Fruit fly (Drosophila melanogaster): ENCODE measurements around the gene SF1.

Gene SF1

DNA sequence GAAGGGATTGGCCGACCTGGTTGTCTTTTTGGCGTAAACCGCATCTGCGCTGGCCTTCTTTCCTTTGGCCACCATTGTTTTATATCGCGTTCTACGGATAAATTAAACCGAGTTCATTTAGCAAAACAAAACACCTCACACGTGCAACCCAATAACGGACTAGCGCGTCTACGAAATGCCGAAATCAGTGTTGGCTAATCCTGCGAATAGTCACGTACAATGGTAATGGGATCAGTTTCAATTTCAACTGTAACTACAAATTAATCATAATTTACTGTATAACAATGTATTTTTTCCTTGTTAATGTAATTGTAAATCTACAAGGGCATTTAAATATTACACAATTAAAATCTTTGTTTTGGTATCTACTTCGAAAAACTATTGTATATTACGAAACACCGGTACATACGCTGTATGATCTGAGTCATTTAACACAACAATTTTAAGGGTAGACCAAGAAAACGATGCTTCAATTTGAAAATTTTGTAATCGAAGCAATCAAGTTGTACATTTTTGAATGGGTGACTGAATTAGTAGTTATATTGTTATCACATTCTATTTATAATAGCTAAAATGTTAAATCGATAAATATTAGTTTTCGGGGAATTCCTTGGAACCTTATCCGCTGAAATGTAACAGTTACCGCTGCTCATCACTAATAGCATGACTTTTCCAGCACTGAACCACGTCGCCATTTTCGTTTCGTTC lies at the start of gene SF1:
SF1 (plus strand) TSS at position 633 of the 708 bp plus-strand sequence.
- TF ChIP-seq noc (tag; optimal IDR thresholded peaks at IDR 0.05), result no peak

DNA sequence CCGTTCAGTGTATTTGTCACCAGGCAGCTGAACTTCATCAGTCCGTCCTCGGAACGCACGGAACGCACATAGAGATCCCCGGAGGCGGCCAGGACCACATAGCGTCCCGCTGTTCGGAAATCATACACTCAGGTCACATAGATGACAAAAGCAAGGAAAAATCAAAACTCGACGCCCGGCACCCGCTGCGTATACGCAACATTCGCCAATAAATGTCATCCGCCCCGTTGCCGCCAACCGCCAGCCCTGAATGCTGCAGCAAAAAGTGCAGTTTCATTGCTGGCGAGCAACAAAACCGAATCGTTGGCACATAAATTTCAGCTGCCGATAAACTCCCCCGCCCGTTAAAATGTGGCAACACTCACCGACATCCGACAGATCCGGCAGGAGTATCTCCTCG lies 48.1 kb upstream of the SF1 start:
- no peak for TF ChIP-seq noc (tag; optimal IDR thresholded peaks at IDR 0.05)

- TF ChIP-seq noc (tag; optimal IDR thresholded peaks at IDR 0.05), result no peak
Observed at dm6 chr3R:17501108-17501507, 39.1 kb upstream of the SF1 start.

DNA sequence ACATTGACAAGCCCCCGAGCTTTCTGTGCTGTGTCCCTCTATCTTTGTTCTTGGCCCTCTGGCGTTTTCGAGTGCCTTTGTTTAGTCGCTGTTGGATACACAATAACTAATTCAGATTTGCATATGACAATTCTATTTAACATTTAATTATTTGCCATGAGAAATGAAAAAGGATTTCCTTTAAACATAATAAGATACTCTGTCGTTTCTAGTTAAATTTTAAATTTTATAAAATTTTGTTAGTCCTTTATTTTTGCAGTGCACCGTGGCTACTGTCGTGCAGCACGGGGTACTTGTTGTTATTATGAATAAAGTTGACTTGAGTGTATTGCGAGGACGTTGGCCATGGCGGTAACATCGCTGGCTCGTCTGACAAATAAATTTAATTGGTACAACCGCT lies 37.4 kb upstream of the SF1 start:
- no peak for TF ChIP-seq noc (tag; optimal IDR thresholded peaks at IDR 0.05)

- no peak for TF ChIP-seq noc (tag; optimal IDR thresholded peaks at IDR 0.05)
Observed at dm6 chr3R:17505599-17505998, 34.6 kb upstream of the SF1 start, which contains the start of gene Dscam3. TSS of gene Dscam3 (minus strand) at chr3R:17505667.

dm6 chr3R:17506833-17507232 lies 33.4 kb upstream of the SF1 start:
- TF ChIP-seq noc (tag; optimal IDR thresholded peaks at IDR 0.05), result no peak

dm6 chr3R:17526059-17526592 lies 14.1 kb upstream of the SF1 start:
- no peak for TF ChIP-seq noc (tag; optimal IDR thresholded peaks at IDR 0.05)

dm6 chr3R:17530400-17530799 lies 9.8 kb upstream of the SF1 start:
- no peak for TF ChIP-seq noc (tag; optimal IDR thresholded peaks at IDR 0.05)

DNA sequence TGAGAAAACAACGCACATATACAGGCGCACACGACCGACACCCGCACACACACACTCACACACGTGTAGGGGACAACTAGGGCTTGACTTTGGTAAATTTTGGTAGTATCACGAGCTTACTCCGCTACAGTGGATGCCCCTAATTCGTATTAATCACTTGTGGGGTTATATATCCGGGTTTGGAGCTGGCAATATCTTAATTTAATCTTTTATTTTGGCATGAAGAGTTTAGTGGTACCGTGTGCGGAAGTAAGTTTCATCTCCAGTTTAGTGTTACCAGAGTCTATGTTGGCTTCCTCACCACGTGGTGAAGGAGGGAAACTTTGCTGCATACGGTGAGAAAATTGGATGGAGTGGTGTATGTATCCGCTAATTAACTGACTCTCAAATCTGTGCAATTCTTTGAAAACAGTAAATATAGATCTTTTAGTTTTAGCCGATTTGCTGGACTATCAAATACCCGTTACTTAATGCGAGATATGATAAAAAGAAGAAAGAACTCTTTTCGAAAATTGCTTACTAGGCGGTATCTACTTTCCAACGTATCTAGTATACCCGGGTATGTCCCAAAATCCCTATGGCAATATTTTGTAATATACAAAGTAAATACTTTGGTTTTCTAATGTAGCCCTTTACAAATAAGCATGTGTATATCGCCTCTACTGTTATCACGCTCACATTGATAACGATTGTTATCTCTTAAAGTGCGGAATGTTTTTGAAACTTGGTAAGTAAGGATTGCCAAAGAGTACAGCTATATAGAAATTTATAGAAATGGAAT lies 5.7 kb upstream of the SF1 start, which contains the start of the genes CG5823 and P5cr-2:
CG5823 (minus strand) TSS at position 263 of the 781 bp plus-strand sequence.
P5cr-2 (plus strand) TSS at position 491 of the 781 bp plus-strand sequence.
- no peak for TF ChIP-seq noc (tag; optimal IDR thresholded peaks at IDR 0.05)

- TF ChIP-seq noc (tag; optimal IDR thresholded peaks at IDR 0.05), result peak; percentile 95
Observed at dm6 chr3R:17535106-17535764, 5.0 kb upstream of the SF1 start.

dm6 chr3R:17536594-17537158 lies 3.5 kb upstream of the SF1 start:
- TF ChIP-seq noc (tag; optimal IDR thresholded peaks at IDR 0.05), result peak; percentile 86

- no peak for TF ChIP-seq noc (tag; optimal IDR thresholded peaks at IDR 0.05)
Observed at dm6 chr3R:17540497-17540822, 239 bp downstream of the SF1 start.

DNA sequence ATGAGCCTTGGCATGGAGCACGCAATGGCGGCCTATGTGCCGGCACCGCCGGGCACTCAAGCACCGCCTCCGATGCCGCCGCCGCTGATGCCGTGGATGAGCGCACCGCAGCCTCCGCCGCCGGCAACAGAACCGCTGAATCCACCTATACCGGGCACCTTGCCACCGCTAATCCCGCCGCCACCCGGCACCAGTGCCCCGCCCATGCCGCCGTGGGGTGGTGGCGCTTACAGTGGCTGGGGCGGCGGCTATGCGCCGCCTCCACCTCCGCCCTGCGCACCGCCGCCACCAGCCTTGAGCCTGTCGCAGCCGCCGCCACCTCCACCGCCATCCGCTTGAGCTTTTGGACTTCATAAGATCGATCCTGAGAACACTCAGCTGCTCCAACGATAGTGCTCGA lies 4.4 kb downstream of the SF1 start:
- TF ChIP-seq noc (tag; optimal IDR thresholded peaks at IDR 0.05), result no peak

- no peak for TF ChIP-seq noc (tag; optimal IDR thresholded peaks at IDR 0.05)
Observed at dm6 chr3R:17546115-17546705, 6.0 kb downstream of the SF1 start, which contains the start of gene Prx3. TSS of gene Prx3 (minus strand) at chr3R:17546531.

DNA sequence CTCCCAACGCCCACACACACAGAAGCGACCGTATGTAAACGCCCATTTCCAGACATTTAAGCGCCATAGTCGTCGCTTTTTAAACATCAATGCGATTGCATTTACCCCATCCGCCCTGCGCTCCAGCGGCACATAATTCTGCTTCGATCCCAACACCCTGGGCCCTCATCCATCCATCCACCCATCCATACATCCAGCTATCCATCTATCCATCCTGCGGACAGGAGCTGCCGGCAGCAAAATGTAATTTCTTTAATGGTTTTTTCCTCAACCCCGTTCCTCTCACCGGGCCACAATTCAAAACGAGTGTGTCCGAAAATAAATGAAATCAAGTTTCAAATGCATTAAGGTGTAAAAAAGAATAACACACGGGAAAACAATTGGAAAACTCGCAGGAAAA lies 9.8 kb downstream of the SF1 start:
- TF ChIP-seq noc (tag; optimal IDR thresholded peaks at IDR 0.05), result no peak
